Fruit fly (Drosophila melanogaster) whole organism, adult: ENCODE results near the gene Nop56.
A peak's percentile ranks its signal among the peaks of the same experiment; 100 is the strongest.

Source experiments
- CG11617 ChIP-seq: fragments of 200-800 bp; sonication (Bioruptor generic); optimal IDR thresholded peaks from 2 replicates; lab custom pipeline; 2017; ENCODE audit warnings: mild to moderate bottlenecking, missing biosample characterization, missing genetic modification reagents, missing genetic modification characterization
- CG12768 ChIP-seq: fragments of 200-800 bp; sonication (Bioruptor generic); optimal IDR thresholded peaks from 2 replicates; lab custom pipeline; 2017; ENCODE audit warnings: missing biosample characterization, missing genetic modification characterization, mild to moderate bottlenecking, moderate library complexity, missing genetic modification reagents
- CG14711 ChIP-seq: fragments of 200-800 bp; sonication (Bioruptor generic); optimal IDR thresholded peaks from 2 replicates; lab custom pipeline; 2018; ENCODE audit warnings: missing biosample characterization, mild to moderate bottlenecking, missing genetic modification characterization, moderate library complexity
- CG1620 ChIP-seq: fragments of 200-800 bp; sonication (Bioruptor generic); optimal IDR thresholded peaks from 2 replicates; lab custom pipeline; 2016; ENCODE audit warnings: missing biosample characterization, missing genetic modification characterization
- CG33017 ChIP-seq: fragments of 200-800 bp; sonication (Bioruptor generic); optimal IDR thresholded peaks from 2 replicates; lab custom pipeline; 2018; ENCODE audit warnings: missing biosample characterization, mild to moderate bottlenecking, missing genetic modification characterization, moderate library complexity
- CG5204 ChIP-seq: fragments of 200-800 bp; sonication (Bioruptor generic); optimal IDR thresholded peaks from 2 replicates; lab custom pipeline; 2016; ENCODE audit warnings: missing biosample characterization, missing genetic modification characterization
- CG7045 ChIP-seq: fragments of 200-800 bp; sonication (Bioruptor generic); optimal IDR thresholded peaks from 2 replicates; lab custom pipeline; 2017; ENCODE audit warnings: missing biosample characterization, mild to moderate bottlenecking, missing genetic modification characterization
- CG7101 ChIP-seq: fragments of 200-800 bp; sonication (Bioruptor generic); optimal IDR thresholded peaks from 2 replicates; lab custom pipeline; 2018; ENCODE audit warnings: missing biosample characterization, mild to moderate bottlenecking, missing genetic modification characterization, moderate library complexity
- Clk ChIP-seq: fragments of 200-800 bp; sonication (Bioruptor generic); optimal IDR thresholded peaks from 2 replicates; lab custom pipeline; 2017; ENCODE audit warnings: missing biosample characterization, missing genetic modification characterization
- Crg-1 ChIP-seq: fragments of 200-800 bp; sonication (Bioruptor generic); optimal IDR thresholded peaks from 2 replicates; lab custom pipeline; 2016; ENCODE audit warnings: missing biosample characterization, missing genetic modification characterization
- Hr96 ChIP-seq: fragments of 200-800 bp; sonication (Bioruptor generic); optimal IDR thresholded peaks from 2 replicates; lab custom pipeline; 2016; ENCODE audit warnings: missing biosample characterization, missing genetic modification characterization
- Mnt ChIP-seq: fragments of 200-800 bp; sonication (Bioruptor generic); optimal IDR thresholded peaks from 2 replicates; lab custom pipeline; 2016; ENCODE audit warnings: missing biosample characterization, mild to moderate bottlenecking, missing genetic modification characterization
- bab1 ChIP-seq: fragments of 200-800 bp; sonication (Bioruptor generic); optimal IDR thresholded peaks from 3 replicates; lab custom pipeline; 2019; ENCODE audit warnings: missing biosample characterization, mild to moderate bottlenecking, missing genetic modification characterization, moderate library complexity
- cic ChIP-seq: fragments of 200-800 bp; sonication (Bioruptor generic); optimal IDR thresholded peaks from 2 replicates; lab custom pipeline; 2017; ENCODE audit warnings: missing biosample characterization, mild to moderate bottlenecking, missing genetic modification characterization, moderate library complexity
- cnc ChIP-seq, 2 experiments: fragments of >200 bp; optimal IDR thresholded peaks; 2 replicates each; lab custom pipeline; 2017
- kay ChIP-seq: fragments of 200-800 bp; sonication (Bioruptor generic); peaks from one replicate; lab custom pipeline; 2016; ENCODE audit warnings: missing biosample characterization, missing genetic modification characterization, borderline replicate concordance
- ovo ChIP-seq: fragments of 200-800 bp; sonication (Bioruptor generic); optimal IDR thresholded peaks from 2 replicates; lab custom pipeline; 2016; ENCODE audit warnings: missing biosample characterization, missing genetic modification characterization
- pad ChIP-seq: fragments of 200-800 bp; sonication (Bioruptor generic); optimal IDR thresholded peaks from 3 replicates; lab custom pipeline; 2017; ENCODE audit warnings: missing biosample characterization, missing genetic modification characterization, mild to moderate bottlenecking, moderate library complexity, missing genetic modification reagents
- tj ChIP-seq: fragments of 200-800 bp; sonication (Bioruptor generic); optimal IDR thresholded peaks from 3 replicates; lab custom pipeline; 2017; ENCODE audit warnings: missing biosample characterization, mild to moderate bottlenecking, missing genetic modification characterization, moderate library complexity
- toe ChIP-seq: fragments of 200-800 bp; sonication (Bioruptor generic); optimal IDR thresholded peaks from 2 replicates; lab custom pipeline; 2016; ENCODE audit warnings: missing biosample characterization, missing genetic modification characterization

The Nop56 gene

dm6 chr3R:22423996-22424395 is 3.1 kb upstream of the Nop56 start:
- no peak for TF ChIP-seq ovo
- TF ChIP-seq CG1620 (GFP tag; lab: Kevin White, UChicago) = no peak
- TF ChIP-seq kay (GFP tag; lab: Kevin White, UChicago) = no peak
- no peak for TF ChIP-seq CG12768 (GFP tag; lab: Kevin White, UChicago)
- no peak for TF ChIP-seq Hr96 (GFP tag; lab: Kevin White, UChicago)
- no peak for TF ChIP-seq tj (GFP tag; lab: Kevin White, UChicago)
- no peak for TF ChIP-seq cic (GFP tag; lab: Kevin White, UChicago)
- no peak for TF ChIP-seq Crg-1 (GFP tag; lab: Kevin White, UChicago)
- no peak for TF ChIP-seq bab1
- no peak for TF ChIP-seq cnc (optimal IDR thresholded peaks at IDR 0.05; lab: Kevin White, UChicago)
- no peak for TF ChIP-seq toe (GFP tag; lab: Kevin White, UChicago)
- TF ChIP-seq Clk = no peak
- TF ChIP-seq CG7045 (GFP tag; lab: Kevin White, UChicago) = no peak
- no peak for TF ChIP-seq CG7101 (tag; lab: Kevin White, UChicago)
- no peak for TF ChIP-seq Mnt (GFP tag; lab: Kevin White, UChicago)
- TF ChIP-seq pad = no peak

dm6 chr3R:22421618-22422017 is 750 bp upstream of the Nop56 start:
- TF ChIP-seq CG12768 (GFP tag; lab: Kevin White, UChicago) (no peak), kay (GFP tag; lab: Kevin White, UChicago) (no peak), CG7045 (GFP tag; lab: Kevin White, UChicago) (peak; percentile 6), cic (GFP tag; lab: Kevin White, UChicago) (no peak), pad (peak; percentile 2), CG5204 (GFP tag; lab: Kevin White, UChicago) (no peak), Mnt (GFP tag; lab: Kevin White, UChicago) (no peak), CG33017 (tag; lab: Kevin White, UChicago) (peak; percentile 54), Hr96 (GFP tag; lab: Kevin White, UChicago) (peak; percentile 23), bab1 (peak; percentile 90), ovo (no peak), toe (GFP tag; lab: Kevin White, UChicago) (no peak), CG7101 (tag; lab: Kevin White, UChicago) (peak; percentile 69), CG1620 (GFP tag; lab: Kevin White, UChicago) (no peak), CG14711 (tag; lab: Kevin White, UChicago) (peak; percentile 56), tj (GFP tag; lab: Kevin White, UChicago) (no peak), cnc (optimal IDR thresholded peaks at IDR 0.05; lab: Kevin White, UChicago) (no peak)

dm6 chr3R:22411879-22412587 is 8.8 kb downstream of the Nop56 start:
- TF ChIP-seq Hr96 (GFP tag; lab: Kevin White, UChicago) (peak; percentile 12), kay (GFP tag; lab: Kevin White, UChicago) (peak; percentile 14), tj (GFP tag; lab: Kevin White, UChicago) (no peak), Mnt (GFP tag; lab: Kevin White, UChicago) (peak; percentile 20), CG7045 (GFP tag; lab: Kevin White, UChicago) (no peak), cnc (optimal IDR thresholded peaks at IDR 0.05; lab: Kevin White, UChicago) (no peak), CG12768 (GFP tag; lab: Kevin White, UChicago) (peak; percentile 7), toe (GFP tag; lab: Kevin White, UChicago) (no peak), cic (GFP tag; lab: Kevin White, UChicago) (peak; percentile 55)

- TF ChIP-seq ovo (peak; percentile 80), CG1620 (GFP tag; lab: Kevin White, UChicago) (peak; percentile 88), CG7101 (tag; lab: Kevin White, UChicago) (peak; percentile 81), tj (GFP tag; lab: Kevin White, UChicago) (peak; percentile 57), cnc (optimal IDR thresholded peaks at IDR 0.05; lab: Kevin White, UChicago) (no peak), CG33017 (tag; lab: Kevin White, UChicago) (peak; percentile 61), Mnt (GFP tag; lab: Kevin White, UChicago) (peak; percentile 77), CG12768 (GFP tag; lab: Kevin White, UChicago) (peak; percentile 88), Clk (peak; percentile 73), CG7045 (GFP tag; lab: Kevin White, UChicago) (peak; percentile 69), pad (peak; percentile 87), CG14711 (tag; lab: Kevin White, UChicago) (peak; percentile 65), kay (GFP tag; lab: Kevin White, UChicago) (peak; percentile 95), CG5204 (GFP tag; lab: Kevin White, UChicago) (peak; percentile 85), Crg-1 (GFP tag; lab: Kevin White, UChicago) (peak; percentile 89), CG11617 (GFP tag; lab: Kevin White, UChicago) (peak; percentile 84), Hr96 (GFP tag; lab: Kevin White, UChicago) (peak; percentile 84), bab1 (peak; percentile 25), toe (GFP tag; lab: Kevin White, UChicago) (peak; percentile 92), cic (GFP tag; lab: Kevin White, UChicago) (peak; percentile 49)
These were observed 10.1 kb downstream of the Nop56 start, which contains the start of the genes CG13850 and lqfR for dm6 chr3R:22410537-22411360. Gene CG13850 (minus strand): TSS chr3R:22410915. Gene lqfR (plus strand): TSS chr3R:22411301.

dm6 chr3R:22405639-22406038 is 15.2 kb downstream of the Nop56 start, which contains the start of gene CG13855:
Gene CG13855 (plus strand): TSS chr3R:22405939.
- TF ChIP-seq CG1620 (GFP tag; lab: Kevin White, UChicago) (no peak), Clk (no peak), CG7045 (GFP tag; lab: Kevin White, UChicago) (no peak), CG11617 (GFP tag; lab: Kevin White, UChicago) (no peak), cic (GFP tag; lab: Kevin White, UChicago) (no peak), kay (GFP tag; lab: Kevin White, UChicago) (no peak), CG33017 (tag; lab: Kevin White, UChicago) (no peak), CG7101 (tag; lab: Kevin White, UChicago) (no peak), Crg-1 (GFP tag; lab: Kevin White, UChicago) (no peak), pad (no peak), Hr96 (GFP tag; lab: Kevin White, UChicago) (no peak), Mnt (GFP tag; lab: Kevin White, UChicago) (no peak), cnc (optimal IDR thresholded peaks at IDR 0.05; lab: Kevin White, UChicago) (no peak), tj (GFP tag; lab: Kevin White, UChicago) (no peak), CG12768 (GFP tag; lab: Kevin White, UChicago) (no peak), bab1 (no peak)
